Fruit fly (Drosophila melanogaster): ENCODE results near the gene CG17560.

The CG17560 gene

DNA sequence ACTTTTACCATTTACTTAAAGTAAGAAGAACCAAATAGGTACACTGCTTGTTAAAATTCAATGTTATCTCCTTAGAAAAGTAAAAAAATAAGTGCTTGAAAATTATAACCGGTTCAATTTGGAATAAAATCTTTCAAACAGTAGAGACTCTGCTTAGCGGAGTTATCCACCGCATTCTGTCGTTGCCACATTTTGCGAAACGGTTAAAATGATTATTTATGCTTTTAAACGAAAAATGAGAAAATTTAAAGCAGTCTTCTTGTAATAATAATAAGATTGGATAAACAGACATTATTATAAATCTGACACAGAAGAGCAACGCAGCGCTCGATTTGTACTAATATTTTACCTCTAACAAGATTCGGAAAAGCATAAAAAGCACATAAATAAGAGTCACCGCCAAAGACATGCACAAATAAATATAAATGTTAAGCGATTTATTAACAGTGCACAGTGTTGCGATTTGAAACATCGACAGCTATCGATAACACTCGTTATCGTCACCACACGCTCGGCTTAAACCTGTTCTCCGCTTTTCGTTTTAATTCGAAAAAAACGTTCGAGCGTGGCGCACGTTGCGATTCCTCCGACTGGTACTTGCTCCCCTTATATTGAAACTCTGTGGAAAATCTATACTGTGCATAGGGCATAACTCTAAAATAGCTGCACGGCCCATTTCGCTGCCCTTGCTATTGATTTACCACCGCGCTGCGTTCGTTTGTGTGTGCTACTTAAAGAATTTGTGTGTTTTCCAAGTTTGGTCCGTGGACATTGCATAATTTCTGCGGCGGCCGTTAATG lies 7.2 kb downstream of the CG17560 start, which contains the start of gene Fas1 (continued):
- TF ChIP-seq sc (optimal IDR thresholded peaks at IDR 0.05) = no peak
- TF ChIP-seq sc (GFP tag; optimal IDR thresholded peaks at IDR 0.05) = no peak
- TF ChIP-seq sd (tag; optimal IDR thresholded peaks at IDR 0.05) = peak; percentile 7
- peak; percentile 36 for TF ChIP-seq Abd-B (GFP tag; optimal IDR thresholded peaks at IDR 0.05)
- TF ChIP-seq CG8924 (tag; optimal IDR thresholded peaks at IDR 0.05) = peak; percentile 4
- no peak for TF ChIP-seq exex (tag; optimal IDR thresholded peaks at IDR 0.05)
- TF ChIP-seq Stat92E (GFP tag; optimal IDR thresholded peaks at IDR 0.05) = peak in 1 of 3 experiments; percentile 95
- peak; percentile 75; the same call in 2 of the 3 replicates for TF ChIP-seq mld (GFP tag; IDR thresholded peaks at IDR 0.05; ENCODE audit: partially characterized antibody)
- peak; percentile 72 for TF ChIP-seq zen2 (GFP tag; IDR thresholded peaks at IDR 0.05; ENCODE audit: partially characterized antibody)
- TF ChIP-seq CG13624 (GFP tag; optimal IDR thresholded peaks at IDR 0.05) = no peak
- TF ChIP-seq CG12659 (GFP tag; optimal IDR thresholded peaks at IDR 0.05) = peak; percentile 44
- TF ChIP-seq unc-4 (GFP tag; IDR thresholded peaks at IDR 0.05; ENCODE audit: partially characterized antibody) = peak; percentile 74
- peak; percentile 34 for TF ChIP-seq CG9797 (GFP tag; optimal IDR thresholded peaks at IDR 0.05)
- TF ChIP-seq Deaf1 (tag; optimal IDR thresholded peaks at IDR 0.05) = peak; percentile 70
- TF ChIP-seq Sin3A (optimal IDR thresholded peaks at IDR 0.05) = peak; percentile 50
- no peak for TF ChIP-seq cg (GFP tag; optimal IDR thresholded peaks at IDR 0.05)
- TF ChIP-seq MTF-1 (GFP tag; optimal IDR thresholded peaks at IDR 0.05; ENCODE audit: borderline replicate concordance) = peak; percentile 28
- TF ChIP-seq Sry-δ (GFP tag; optimal IDR thresholded peaks at IDR 0.05) = peak; percentile 57
- TF ChIP-seq nmo (GFP tag; optimal IDR thresholded peaks at IDR 0.05) = peak; percentile 3
- TF ChIP-seq CG18011 (GFP tag; optimal IDR thresholded peaks at IDR 0.05) = no peak
- TF ChIP-seq CG2199 (GFP tag; IDR thresholded peaks at IDR 0.05) = peak; percentile 80; the same call in 2 of the 3 replicates
- peak; percentile 71 for TF ChIP-seq amos (GFP tag; IDR thresholded peaks at IDR 0.05; ENCODE audit: partially characterized antibody)
- TF ChIP-seq gro (GFP tag; optimal IDR thresholded peaks at IDR 0.05) = no peak
- peak; percentile 39 for TF ChIP-seq pzg (GFP tag; optimal IDR thresholded peaks at IDR 0.05)
- peak; percentile 65; the same call in 1 of the 3 replicates for TF ChIP-seq ci (GFP tag; IDR thresholded peaks at IDR 0.05)
- peak; percentile 78 for TF ChIP-seq E2f2 (GFP tag; IDR thresholded peaks at IDR 0.05)
- TF ChIP-seq BEAF-32 (GFP tag; optimal IDR thresholded peaks at IDR 0.05) = peak; percentile 76
- peak; percentile 31; the same call in 1 of the 3 replicates for TF ChIP-seq hb (GFP tag; IDR thresholded peaks at IDR 0.05; ENCODE audit: partially characterized antibody)
- TF ChIP-seq CG17385 (GFP tag; optimal IDR thresholded peaks at IDR 0.05) = no peak
- peak; percentile 24 for TF ChIP-seq CG10979 (tag; optimal IDR thresholded peaks at IDR 0.05)
- TF ChIP-seq chm (GFP tag; IDR thresholded peaks at IDR 0.05) = peak; percentile 54; the same call in 1 of the 2 replicates
- peak; percentile 64 for TF ChIP-seq CG10267 (tag; optimal IDR thresholded peaks at IDR 0.05)
- peak; percentile 78 for TF ChIP-seq Med (GFP tag)
- TF ChIP-seq CG12299 (tag; optimal IDR thresholded peaks at IDR 0.05) = peak; percentile 13
- no peak for TF ChIP-seq Tbp (GFP tag; optimal IDR thresholded peaks at IDR 0.05)
- TF ChIP-seq Xrp1 (GFP tag; IDR thresholded peaks at IDR 0.05) = no peak

DNA sequence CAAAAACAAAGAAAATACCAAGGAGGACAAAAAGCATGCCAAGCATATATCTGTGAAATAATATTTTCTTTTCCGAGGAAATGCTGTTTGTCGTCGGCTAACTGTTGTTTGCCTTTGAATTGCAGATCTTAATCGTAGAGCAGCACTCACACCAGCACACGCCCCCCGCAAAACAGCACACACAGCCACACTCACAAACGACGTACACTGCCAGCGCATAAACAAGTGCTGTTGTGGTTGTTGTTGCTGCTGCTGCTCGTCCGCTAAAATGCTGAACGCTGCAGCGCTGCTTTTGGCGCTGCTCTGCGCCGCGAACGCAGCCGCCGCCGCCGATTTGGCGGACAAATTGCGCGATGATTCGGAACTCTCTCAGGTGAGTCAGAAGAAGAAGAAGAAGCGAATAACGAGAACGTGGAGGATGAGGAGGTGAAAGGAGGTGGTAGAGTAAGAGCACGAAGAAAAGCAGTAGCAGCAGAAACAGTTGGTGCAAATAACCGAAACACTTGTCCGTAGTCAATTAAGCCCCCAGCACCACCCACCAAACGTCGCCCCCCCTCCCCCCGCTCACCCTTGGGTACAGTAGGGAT lies 8.2 kb downstream of the CG17560 start:
- TF ChIP-seq CG16813 (GFP tag; IDR thresholded peaks at IDR 0.05; ENCODE audit: partially characterized antibody) = 0 out of 3 replicates have a peak, but pooled peaks have one; percentile 16
- TF ChIP-seq vfl (GFP tag; optimal IDR thresholded peaks at IDR 0.05) = no peak
- 0 out of 3 replicates have a peak, but pooled peaks have one; percentile 24 for TF ChIP-seq CG34224 (GFP tag; IDR thresholded peaks at IDR 0.05; ENCODE audit: partially characterized antibody)
- TF ChIP-seq row (GFP tag; IDR thresholded peaks at IDR 0.05) = peak; percentile 6; the same call in 1 of the 3 replicates
- TF ChIP-seq chinmo (GFP tag; IDR thresholded peaks at IDR 0.05; ENCODE audit: partially characterized antibody) = peak; percentile 77; the same call in 1 of the 4 replicates
- TF ChIP-seq CrebB (tag; optimal IDR thresholded peaks at IDR 0.05) = peak; percentile 27
- 0 out of 3 replicates have a peak, but pooled peaks have one; percentile 29 for TF ChIP-seq H15 (GFP tag; IDR thresholded peaks at IDR 0.05)
- peak; percentile 85 for TF ChIP-seq Adf1 (GFP tag; IDR thresholded peaks at IDR 0.05)
- no peak for TF ChIP-seq CG11723 (GFP tag; optimal IDR thresholded peaks at IDR 0.05)
- TF ChIP-seq CG18011 (GFP tag; optimal IDR thresholded peaks at IDR 0.05) = peak; percentile 21
- peak; percentile 32 for TF ChIP-seq grn (GFP tag; optimal IDR thresholded peaks at IDR 0.05)
- TF ChIP-seq crol (GFP tag; IDR thresholded peaks at IDR 0.05) = peak; percentile 54; the same call in 1 of the 2 replicates
- TF ChIP-seq HmgD (GFP tag; optimal IDR thresholded peaks at IDR 0.05) = no peak
